Worm (Caenorhabditis elegans) whole organism, mixed stage, embryonic: ENCODE results near the gene C08E8.6.

Experiments used
- M03D4.4 ChIP-seq: sonication (generic microtip); optimal IDR thresholded peaks from 2 replicates; lab custom pipeline; 2017; ENCODE audit warnings: mild to moderate bottlenecking, missing genetic modification characterization, missing compliant biosample characterization
- bed-3 ChIP-seq: fragments of 200-800 bp; sonication (Bioruptor generic); optimal IDR thresholded peaks from 3 replicates; lab custom pipeline; 2018; ENCODE audit warnings: mild to moderate bottlenecking, missing genetic modification characterization, moderate library complexity, missing compliant biosample characterization
- ceh-39 ChIP-seq: fragments of 150-350 bp; optimal IDR thresholded peaks from 2 replicates; lab custom pipeline; 2014; ENCODE audit warnings: missing biosample characterization, missing genetic modification characterization
- ceh-43 ChIP-seq: fragments of 200-800 bp; sonication (Bioruptor generic); optimal IDR thresholded peaks from 2 replicates; lab custom pipeline; 2018; ENCODE audit warnings: mild to moderate bottlenecking, missing genetic modification characterization, moderate library complexity, missing compliant biosample characterization
- ceh-83 ChIP-seq: fragments of 200-800 bp; sonication (Bioruptor generic); optimal IDR thresholded peaks from 2 replicates; lab custom pipeline; 2018; ENCODE audit warnings: mild to moderate bottlenecking, missing genetic modification characterization, missing compliant biosample characterization
- ces-1 ChIP-seq: fragments of 150-350 bp; optimal IDR thresholded peaks from 2 replicates; lab custom pipeline; 2014; ENCODE audit warnings: missing biosample characterization, missing genetic modification reagents, missing genetic modification characterization
- cnd-1 ChIP-seq: fragments of 200-800 bp; sonication (Bioruptor generic); optimal IDR thresholded peaks from 2 replicates; lab custom pipeline; 2018; ENCODE audit warnings: mild to moderate bottlenecking, missing genetic modification characterization, missing compliant biosample characterization
- drap-1 ChIP-seq: fragments of 200-800 bp; sonication (Bioruptor generic); optimal IDR thresholded peaks from 3 replicates; lab custom pipeline; 2018; ENCODE audit warnings: mild to moderate bottlenecking, missing genetic modification characterization, missing compliant biosample characterization
- elt-1 ChIP-seq: sonication (generic microtip); optimal IDR thresholded peaks from 2 replicates; lab custom pipeline; 2017; ENCODE audit warnings: missing genetic modification characterization, mild to moderate bottlenecking, missing compliant biosample characterization, antibody characterized with exemption, moderate library complexity, borderline replicate concordance; ENCODE audit not compliant: insufficient read depth
- elt-3 ChIP-seq: fragments of 150-350 bp; optimal IDR thresholded peaks from 2 replicates; lab custom pipeline; 2014; ENCODE audit warnings: missing biosample characterization, missing genetic modification characterization
- flh-1 ChIP-seq: fragments of 200-800 bp; sonication (Bioruptor generic); optimal IDR thresholded peaks from 2 replicates; lab custom pipeline; 2018; ENCODE audit warnings: mild to moderate bottlenecking, missing genetic modification characterization, moderate library complexity, missing compliant biosample characterization
- hlh-1 ChIP-seq: fragments of 150-350 bp; optimal IDR thresholded peaks from 2 replicates; lab custom pipeline; 2014; ENCODE audit warnings: missing biosample characterization, missing genetic modification reagents, missing genetic modification characterization
- lin-13 ChIP-seq: fragments of 150-350 bp; optimal IDR thresholded peaks from 2 replicates; lab custom pipeline; 2014; ENCODE audit warnings: missing biosample characterization, missing genetic modification characterization
- lin-32 ChIP-seq: fragments of 200-800 bp; sonication (Bioruptor generic); optimal IDR thresholded peaks from 2 replicates; lab custom pipeline; 2018; ENCODE audit warnings: mild to moderate bottlenecking, missing genetic modification characterization, missing compliant biosample characterization
- mab-5 ChIP-seq: fragments of 150-350 bp; optimal IDR thresholded peaks from 2 replicates; lab custom pipeline; 2014; ENCODE audit warnings: missing biosample characterization, missing genetic modification characterization
- mep-1 ChIP-seq: fragments of 150-350 bp; optimal IDR thresholded peaks from 2 replicates; lab custom pipeline; 2017; ENCODE audit warnings: missing biosample characterization, missing genetic modification reagents, missing genetic modification characterization, inconsistent platforms
- mls-2 ChIP-seq: sonication (generic microtip); optimal IDR thresholded peaks from 2 replicates; lab custom pipeline; 2016; ENCODE audit warnings: mild to moderate bottlenecking, missing genetic modification characterization, moderate library complexity, missing compliant biosample characterization
- nhr-12 ChIP-seq: fragments of 150-350 bp; optimal IDR thresholded peaks from 2 replicates; lab custom pipeline; 2014; ENCODE audit warnings: missing biosample characterization, missing genetic modification characterization
- nhr-237 ChIP-seq: fragments of 150-350 bp; optimal IDR thresholded peaks from 2 replicates; lab custom pipeline; 2014; ENCODE audit warnings: missing biosample characterization, missing genetic modification characterization
- nhr-28 ChIP-seq: fragments of 150-350 bp; optimal IDR thresholded peaks from 2 replicates; lab custom pipeline; 2014; ENCODE audit warnings: missing biosample characterization, missing genetic modification characterization
- nhr-76 ChIP-seq: sonication (generic microtip); optimal IDR thresholded peaks from 2 replicates; lab custom pipeline; 2017; ENCODE audit warnings: missing biosample characterization, missing genetic modification characterization
- pha-4 ChIP-seq: fragments of 150-350 bp; optimal IDR thresholded peaks from 2 replicates; lab custom pipeline; 2018; ENCODE audit warnings: missing biosample characterization, missing genetic modification reagents, missing genetic modification characterization
- sem-2 ChIP-seq: fragments of 200-800 bp; sonication (Bioruptor generic); optimal IDR thresholded peaks from 2 replicates; lab custom pipeline; 2018; ENCODE audit warnings: mild to moderate bottlenecking, missing genetic modification characterization, missing compliant biosample characterization
- snpc-4 ChIP-seq: fragments of 150-350 bp; optimal IDR thresholded peaks from 2 replicates; lab custom pipeline; 2014; ENCODE audit warnings: missing biosample characterization, missing genetic modification characterization
- sptf-1 ChIP-seq: sonication (generic microtip); optimal IDR thresholded peaks from 2 replicates; lab custom pipeline; 2017; ENCODE audit warnings: mild to moderate bottlenecking, missing genetic modification characterization, moderate library complexity, missing compliant biosample characterization
- tbx-8 ChIP-seq: fragments of 200-800 bp; sonication (Bioruptor generic); optimal IDR thresholded peaks from 2 replicates; lab custom pipeline; 2018; ENCODE audit warnings: mild to moderate bottlenecking, missing genetic modification characterization, moderate library complexity, missing compliant biosample characterization
- unc-120 ChIP-seq: sonication (generic microtip); optimal IDR thresholded peaks from 2 replicates; lab custom pipeline; 2017; ENCODE audit warnings: missing genetic modification characterization, missing compliant biosample characterization; ENCODE audit not compliant: poor library complexity, severe bottlenecking
- unc-62 ChIP-seq: fragments of 150-350 bp; optimal IDR thresholded peaks from 2 replicates; lab custom pipeline; 2014; ENCODE audit warnings: missing biosample characterization, missing genetic modification reagents, missing genetic modification characterization
- zip-8 ChIP-seq: fragments of 150-350 bp; optimal IDR thresholded peaks from 2 replicates; lab custom pipeline; 2014; ENCODE audit warnings: missing biosample characterization, missing genetic modification characterization
- ztf-11 ChIP-seq: fragments of 150-350 bp; optimal IDR thresholded peaks from 2 replicates; lab custom pipeline; 2014; ENCODE audit warnings: missing biosample characterization, missing genetic modification characterization

Gene C08E8.6

ce11 chrV:18362402-18362801 is 5.8 kb downstream of the C08E8.6 start, which contains the start of gene C08E8.1:
C08E8.1 (minus strand) TSS chrV:18362502.
- no peak for TF ChIP-seq bed-3 (GFP tag; lab: Kevin White, UChicago)
- no peak for TF ChIP-seq hlh-1 (tag; lab: Kevin White, UChicago)
- no peak for TF ChIP-seq nhr-76 (tag; lab: Kevin White, UChicago)
- TF ChIP-seq nhr-28 = no peak
- no peak for TF ChIP-seq lin-32 (GFP tag; lab: Kevin White, UChicago)
- no peak for TF ChIP-seq M03D4.4 (tag; lab: Kevin White, UChicago)
- TF ChIP-seq flh-1 = no peak
- no peak for TF ChIP-seq cnd-1 (tag; lab: Kevin White, UChicago)
- no peak for TF ChIP-seq mab-5
- TF ChIP-seq elt-1 (tag; lab: Kevin White, UChicago) = no peak

- no peak for TF ChIP-seq cnd-1 (tag; lab: Kevin White, UChicago)
- no peak for TF ChIP-seq M03D4.4 (tag; lab: Kevin White, UChicago)
Observed at ce11 chrV:18359888-18360287, 8.3 kb downstream of the C08E8.6 start, which contains the start of gene C08E8.5. C08E8.5 (minus strand) TSS chrV:18359988.

- TF ChIP-seq tbx-8 = no peak
- TF ChIP-seq nhr-28 = no peak
- no peak for TF ChIP-seq ceh-83 (GFP tag; lab: Kevin White, UChicago)
- TF ChIP-seq ztf-11 (tag; lab: Kevin White, UChicago) = no peak
- TF ChIP-seq mep-1 (tag; lab: Kevin White, UChicago) = no peak
- no peak for TF ChIP-seq unc-62
- TF ChIP-seq sem-2 (GFP tag; lab: Kevin White, UChicago) = no peak
- TF ChIP-seq cnd-1 (tag; lab: Kevin White, UChicago) = no peak
- TF ChIP-seq drap-1 = no peak
- TF ChIP-seq ces-1 (GFP tag; lab: Kevin White, UChicago) = no peak
- no peak for TF ChIP-seq elt-1 (tag; lab: Kevin White, UChicago)
- TF ChIP-seq nhr-237 = no peak
- TF ChIP-seq unc-120 = no peak
- TF ChIP-seq lin-13 (tag; lab: Kevin White, UChicago) = no peak
Observed at ce11 chrV:18355742-18356141, 12.5 kb downstream of the C08E8.6 start, which contains the start of gene C08E8.2. C08E8.2 (minus strand) TSS chrV:18355842.

- no peak for TF ChIP-seq mab-5
- no peak for TF ChIP-seq flh-1
- no peak for TF ChIP-seq unc-62
- TF ChIP-seq M03D4.4 (tag; lab: Kevin White, UChicago) = no peak
Observed at ce11 chrV:18354299-18354698, 13.9 kb downstream of the C08E8.6 start.

- TF ChIP-seq lin-32 (GFP tag; lab: Kevin White, UChicago) (no peak), drap-1 (no peak), ceh-43 (GFP tag; lab: Kevin White, UChicago) (no peak), flh-1 (no peak)
- TF ChIP-seq, all 35 proteins: peak for 0
Observed at ce11 chrV:18350721-18351120, 17.5 kb downstream of the C08E8.6 start, which contains the start of gene C08E8.11. C08E8.11 (plus strand) TSS chrV:18351021.

- TF ChIP-seq drap-1 = no peak
- no peak for TF ChIP-seq ceh-43 (GFP tag; lab: Kevin White, UChicago)
- TF ChIP-seq pha-4 (tag; lab: Kevin White, UChicago) = no peak
- TF ChIP-seq elt-3 (tag; lab: Kevin White, UChicago) = no peak
- TF ChIP-seq zip-8 (tag; lab: Kevin White, UChicago) = no peak
- TF ChIP-seq unc-120 = no peak
- TF ChIP-seq nhr-237 = no peak
- no peak for TF ChIP-seq mab-5
- TF ChIP-seq mls-2 = no peak
- no peak for TF ChIP-seq lin-32 (GFP tag; lab: Kevin White, UChicago)
- TF ChIP-seq sptf-1 = no peak
- no peak for TF ChIP-seq ceh-83 (GFP tag; lab: Kevin White, UChicago)
- no peak for TF ChIP-seq ceh-39 (tag; lab: Kevin White, UChicago)
- no peak for TF ChIP-seq lin-13 (tag; lab: Kevin White, UChicago)
- TF ChIP-seq nhr-12 = no peak
- no peak for TF ChIP-seq snpc-4 (tag; lab: Kevin White, UChicago)
Observed at ce11 chrV:18350046-18350445, 18.2 kb downstream of the C08E8.6 start, which contains the start of gene C08E8.3. C08E8.3 (plus strand) TSS chrV:18350129.
